Worm (Caenorhabditis elegans) whole organism, midembryonic: Measurements from ENCODE around the gene unc-18.

Experiments
- T22C8.4 ChIP-seq: fragments of 200-800 bp; sonication (Bioruptor generic); IDR thresholded peaks from 2 replicates; pipeline ENCODE4 v1.3.6; 2022; ENCODE audit warnings: missing genetic modification characterization, missing compliant biosample characterization
- cog-1 ChIP-seq: sonication (generic microtip); optimal IDR thresholded peaks from 2 replicates; lab custom pipeline; 2016; ENCODE audit warnings: missing genetic modification characterization, missing compliant biosample characterization
- flt-1 ChIP-seq: fragments of 200-800 bp; sonication (Bioruptor generic); IDR thresholded peaks from 2 replicates; pipeline ENCODE4 v1.3.6; 2022; ENCODE audit warnings: missing genetic modification characterization, missing compliant biosample characterization
- klf-2 ChIP-seq: fragments of 200-800 bp; sonication (Bioruptor generic); conservative IDR thresholded peaks from 2 replicates; pipeline ENCODE4 v1.3.6; 2022; ENCODE audit warnings: missing genetic modification reagents, missing genetic modification characterization, missing compliant biosample characterization
- med-1 ChIP-seq: sonication (generic microtip); optimal IDR thresholded peaks from 2 replicates; lab custom pipeline; 2017; ENCODE audit warnings: missing genetic modification characterization, mild to moderate bottlenecking, missing compliant biosample characterization, antibody characterized with exemption, missing genetic modification reagents; ENCODE audit not compliant: insufficient read depth
- ref-1 ChIP-seq: fragments of 200-800 bp; sonication (Bioruptor generic); conservative IDR thresholded peaks from 2 replicates; pipeline ENCODE4 v1.3.6; 2022; ENCODE audit warnings: missing genetic modification reagents, missing genetic modification characterization, missing compliant biosample characterization
- tab-1 ChIP-seq: fragments of 200-800 bp; sonication (Bioruptor generic); IDR thresholded peaks from 2 replicates; pipeline ENCODE4 v1.3.6; 2022; ENCODE audit warnings: missing genetic modification characterization, missing compliant biosample characterization
- ztf-23 ChIP-seq: fragments of 200-800 bp; sonication (Bioruptor generic); IDR thresholded peaks from 2 replicates; pipeline ENCODE4 v1.3.6; 2022; ENCODE audit warnings: missing genetic modification reagents, missing genetic modification characterization, missing compliant biosample characterization
- ztf-29 ChIP-seq: fragments of 200-800 bp; sonication (Bioruptor generic); IDR thresholded peaks from 2 replicates; pipeline ENCODE4 v1.3.6; 2022; ENCODE audit warnings: missing genetic modification reagents, missing genetic modification characterization, missing compliant biosample characterization

Gene unc-18

DNA sequence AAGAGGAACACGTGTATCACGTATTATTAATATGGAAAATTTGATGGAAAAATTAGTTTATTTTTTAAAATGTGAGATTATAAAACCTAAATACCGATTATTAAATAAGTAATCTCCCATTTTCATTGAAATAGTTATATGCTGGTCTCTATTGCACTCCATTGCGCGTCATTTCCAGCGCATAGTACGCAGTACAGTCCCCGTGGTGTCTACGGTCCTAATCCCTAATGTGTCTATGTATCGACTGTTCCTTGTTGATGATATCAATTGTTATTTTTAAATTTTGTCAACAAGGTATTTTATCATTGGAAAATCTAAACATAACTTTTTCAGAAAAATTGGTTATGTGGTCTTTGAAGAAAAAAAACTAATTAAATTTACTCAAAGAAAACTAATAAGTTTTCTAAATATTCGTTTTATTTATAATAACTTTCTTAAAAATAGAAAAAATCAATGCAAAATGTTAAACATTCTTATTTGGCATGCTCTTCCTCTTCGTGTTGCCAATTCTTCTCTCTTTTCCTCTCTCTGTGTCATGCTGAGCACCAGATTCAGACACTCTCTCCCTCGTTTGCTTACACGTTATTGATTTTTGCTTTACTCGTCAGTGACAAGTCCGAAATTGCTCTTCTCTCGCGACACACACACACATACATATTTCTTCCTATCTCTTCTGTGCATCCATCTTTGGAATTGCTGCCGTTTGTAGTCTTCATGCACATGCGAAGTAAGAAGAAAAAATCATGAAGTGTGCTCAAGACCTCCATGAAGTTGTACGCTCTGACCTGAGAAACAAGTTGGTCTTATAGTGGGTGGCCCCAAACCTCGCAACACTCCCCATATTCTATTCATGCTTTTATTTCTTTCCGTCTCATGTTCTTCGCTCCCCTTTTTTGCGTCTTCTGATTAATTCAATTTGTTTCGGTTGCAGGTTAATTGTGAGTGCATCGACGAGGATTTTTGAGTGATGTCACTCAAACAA lies at the start of gene unc-18:
TSS of gene unc-18 (plus strand) at position 932 of the 982 bp plus-strand sequence.
- no peak for TF ChIP-seq med-1
- TF ChIP-seq T22C8.4 = peak; percentile 48; the same call in 1 of the 2 replicates

DNA sequence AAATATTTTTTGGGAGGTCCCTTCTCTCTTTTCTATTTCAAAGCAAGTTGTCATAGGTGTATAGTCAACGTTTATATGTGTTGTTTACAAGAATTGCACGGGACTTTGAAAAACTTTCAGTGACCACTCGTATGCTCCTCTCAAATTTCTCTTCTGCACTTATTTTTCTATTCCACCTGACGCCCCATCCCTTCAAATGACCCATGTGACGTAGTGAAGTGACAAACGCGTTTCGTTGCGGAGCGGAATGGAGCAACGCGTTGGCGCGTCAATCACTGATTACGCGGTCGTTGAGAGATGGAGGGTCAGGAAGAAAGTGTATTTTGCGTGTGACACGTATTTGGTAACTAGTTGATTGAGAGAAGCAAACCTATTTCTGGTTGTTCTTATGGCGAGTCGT lies 46.7 kb upstream of the unc-18 start:
- no peak for TF ChIP-seq tab-1 (GFP tag; lab: Robert Waterston, UW)
- no peak for TF ChIP-seq T22C8.4
- TF ChIP-seq ztf-29 = no peak
- no peak for TF ChIP-seq ztf-23 (GFP tag; lab: Robert Waterston, UW)
- no peak for TF ChIP-seq ref-1 (GFP tag; lab: Robert Waterston, UW)
- no peak for TF ChIP-seq cog-1 (tag; lab: Kevin White, UChicago)
- no peak for TF ChIP-seq flt-1
- no peak for TF ChIP-seq med-1
- TF ChIP-seq klf-2 (GFP tag; lab: Robert Waterston, UW) = no peak

DNA sequence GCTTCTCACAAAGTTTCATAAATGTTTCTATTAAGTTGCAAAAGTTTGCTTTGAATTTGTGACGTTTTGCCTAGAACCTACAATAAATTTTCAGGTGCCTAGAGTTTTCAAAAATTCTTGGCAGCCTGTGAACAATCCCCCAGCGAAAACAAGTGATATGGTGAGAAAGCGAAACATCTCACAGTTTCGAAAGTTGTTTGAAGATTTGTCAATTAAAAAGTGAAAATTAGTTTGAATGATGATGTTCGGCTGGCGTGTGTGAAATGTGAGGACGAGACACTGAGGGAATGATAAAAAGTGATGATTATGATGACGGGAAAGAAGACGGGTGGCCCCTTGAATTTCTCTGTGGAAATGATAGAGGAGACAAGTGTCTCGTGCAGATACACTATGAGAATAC lies 43.9 kb upstream of the unc-18 start:
- no peak for TF ChIP-seq ztf-23 (GFP tag; lab: Robert Waterston, UW)
- TF ChIP-seq ztf-29 = no peak
- no peak for TF ChIP-seq T22C8.4
- TF ChIP-seq klf-2 (GFP tag; lab: Robert Waterston, UW) = no peak
- no peak for TF ChIP-seq flt-1
- TF ChIP-seq ref-1 (GFP tag; lab: Robert Waterston, UW) = no peak
- TF ChIP-seq cog-1 (tag; lab: Kevin White, UChicago) = no peak
- no peak for TF ChIP-seq tab-1 (GFP tag; lab: Robert Waterston, UW)
- TF ChIP-seq med-1 = no peak

DNA sequence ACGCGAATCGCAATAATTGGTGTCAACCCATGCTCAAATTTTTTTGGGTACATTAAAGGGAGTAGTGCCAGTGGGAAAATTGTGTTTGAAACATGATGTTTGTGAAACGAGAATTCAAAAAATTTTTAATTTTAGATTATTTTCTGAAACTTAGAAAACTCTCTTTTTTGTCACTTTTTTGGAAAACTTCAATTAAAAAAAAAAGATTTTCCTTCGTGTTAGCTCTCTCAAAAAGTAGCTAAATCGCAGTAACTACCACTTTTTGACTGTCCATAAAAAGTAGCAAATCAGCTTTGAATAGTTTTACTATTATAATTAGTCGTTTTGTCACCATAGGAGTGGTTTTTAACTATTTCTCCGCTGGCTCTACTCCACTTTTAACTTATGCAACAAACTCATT lies 42.3 kb upstream of the unc-18 start:
- TF ChIP-seq ztf-23 (GFP tag; lab: Robert Waterston, UW) = no peak
- TF ChIP-seq klf-2 (GFP tag; lab: Robert Waterston, UW) = no peak
- TF ChIP-seq cog-1 (tag; lab: Kevin White, UChicago) = no peak
- TF ChIP-seq ztf-29 = no peak
- no peak for TF ChIP-seq med-1

DNA sequence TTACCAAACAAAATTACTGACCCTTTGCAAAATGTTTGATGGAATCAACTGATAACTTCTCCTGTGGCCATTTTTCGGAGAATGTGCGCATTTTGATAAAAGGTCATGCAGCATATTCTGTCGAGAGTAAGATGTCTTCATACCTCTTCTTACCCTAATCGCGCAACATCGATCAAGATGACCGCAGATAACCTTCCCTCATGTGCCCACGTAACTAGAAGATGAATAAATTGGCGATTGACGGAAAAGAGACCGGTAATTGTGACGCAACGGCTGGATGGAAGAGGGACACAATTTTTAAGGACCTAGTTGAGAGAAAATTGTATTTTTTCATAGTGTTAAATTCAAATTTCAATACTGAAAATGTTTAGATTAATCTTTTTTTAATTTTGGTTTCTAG lies 41.9 kb upstream of the unc-18 start:
- TF ChIP-seq cog-1 (tag; lab: Kevin White, UChicago) (no peak), ztf-23 (GFP tag; lab: Robert Waterston, UW) (no peak), tab-1 (GFP tag; lab: Robert Waterston, UW) (no peak), T22C8.4 (no peak), ztf-29 (no peak), klf-2 (GFP tag; lab: Robert Waterston, UW) (no peak), ref-1 (GFP tag; lab: Robert Waterston, UW) (no peak), med-1 (no peak), flt-1 (no peak)

DNA sequence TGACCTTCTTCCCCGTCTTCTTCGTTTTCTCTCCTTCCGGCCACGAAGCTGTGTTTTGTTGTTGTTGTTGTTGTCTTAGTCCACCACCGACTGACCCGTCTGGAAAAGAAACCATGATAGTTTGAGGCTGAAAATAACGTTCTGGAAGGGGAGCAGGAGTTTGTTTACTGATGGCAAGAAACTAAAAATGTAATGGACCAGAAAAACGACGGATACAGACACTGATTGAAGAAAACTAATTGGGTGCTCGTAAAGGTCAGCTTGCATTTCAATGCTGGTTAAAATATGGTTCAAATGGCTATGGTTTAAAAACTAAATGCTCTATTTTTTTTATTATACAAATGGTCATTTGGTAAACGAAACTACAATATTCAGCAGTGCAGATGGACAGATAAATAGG lies 37.4 kb upstream of the unc-18 start, which contains the start of gene F26A10.2:
TSS of gene F26A10.2 (minus strand) at position 101 of the 400 bp plus-strand sequence.
- TF ChIP-seq klf-2 (GFP tag; lab: Robert Waterston, UW) (no peak), med-1 (no peak), ztf-29 (no peak), cog-1 (tag; lab: Kevin White, UChicago) (no peak), T22C8.4 (no peak), flt-1 (no peak), tab-1 (GFP tag; lab: Robert Waterston, UW) (no peak), ref-1 (GFP tag; lab: Robert Waterston, UW) (no peak), ztf-23 (GFP tag; lab: Robert Waterston, UW) (no peak)

DNA sequence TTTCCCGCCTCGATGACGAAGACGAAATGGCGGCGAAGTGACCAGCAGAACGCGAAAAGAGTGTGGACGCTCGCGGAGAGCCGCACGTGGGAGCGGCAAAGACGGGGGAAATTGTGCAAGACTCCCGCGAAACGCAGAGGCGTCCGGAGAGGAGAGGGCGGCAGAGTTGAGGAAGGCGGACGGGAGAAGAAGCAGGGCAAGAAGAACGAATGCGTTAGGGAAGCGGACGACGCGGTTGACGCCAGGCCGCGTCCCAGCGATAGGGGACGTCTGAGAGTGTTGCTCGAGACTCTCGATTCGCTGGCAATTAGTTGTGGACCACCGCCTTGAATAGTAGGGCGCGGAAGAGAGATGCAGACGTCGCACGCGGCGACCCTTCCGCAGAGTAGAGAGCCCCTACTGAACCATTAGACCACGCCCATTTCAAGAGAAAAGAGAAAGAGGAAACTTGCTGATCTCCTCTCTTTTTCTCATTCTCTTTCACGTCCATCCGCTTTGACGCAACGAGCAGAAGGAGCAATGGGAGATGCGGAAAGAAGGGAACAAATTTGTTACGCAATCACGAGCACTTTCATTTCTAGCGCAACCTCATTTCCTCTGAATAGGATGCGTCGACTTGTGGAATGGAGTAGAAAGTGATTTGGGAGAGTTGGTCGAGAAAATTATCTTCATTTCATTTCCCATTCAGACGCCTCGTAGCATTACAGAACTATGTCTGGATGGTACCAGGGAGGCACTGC lies 31.3 kb upstream of the unc-18 start:
- TF ChIP-seq ztf-23 (GFP tag; lab: Robert Waterston, UW) (no peak), cog-1 (tag; lab: Kevin White, UChicago) (peak; percentile 9), flt-1 (no peak), klf-2 (GFP tag; lab: Robert Waterston, UW) (no peak), tab-1 (GFP tag; lab: Robert Waterston, UW) (0 out of 2 replicates have a peak, but pooled peaks have one; percentile 31), T22C8.4 (no peak)

DNA sequence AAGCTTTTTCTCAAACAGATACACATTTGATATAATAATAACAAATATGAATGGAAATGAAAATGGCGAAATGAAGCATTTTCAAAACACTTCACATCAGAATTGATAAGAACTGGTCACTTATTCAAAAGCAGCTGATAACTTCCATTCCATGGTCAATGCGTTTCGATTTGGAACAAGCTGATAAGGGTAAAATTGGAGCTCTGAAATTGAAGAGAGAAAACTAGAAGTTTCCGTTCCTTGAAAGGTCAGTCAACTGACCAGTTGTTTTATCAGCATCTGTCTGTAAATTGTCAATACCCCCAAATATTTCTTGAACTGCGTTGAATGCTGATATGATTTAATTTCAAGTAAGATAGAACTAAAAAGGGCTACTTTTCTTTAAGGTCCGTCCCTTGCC lies 30.4 kb upstream of the unc-18 start:
- TF ChIP-seq cog-1 (tag; lab: Kevin White, UChicago) (no peak), T22C8.4 (no peak), ref-1 (GFP tag; lab: Robert Waterston, UW) (no peak), ztf-23 (GFP tag; lab: Robert Waterston, UW) (no peak), tab-1 (GFP tag; lab: Robert Waterston, UW) (no peak), med-1 (no peak), flt-1 (no peak), ztf-29 (no peak), klf-2 (GFP tag; lab: Robert Waterston, UW) (no peak)

DNA sequence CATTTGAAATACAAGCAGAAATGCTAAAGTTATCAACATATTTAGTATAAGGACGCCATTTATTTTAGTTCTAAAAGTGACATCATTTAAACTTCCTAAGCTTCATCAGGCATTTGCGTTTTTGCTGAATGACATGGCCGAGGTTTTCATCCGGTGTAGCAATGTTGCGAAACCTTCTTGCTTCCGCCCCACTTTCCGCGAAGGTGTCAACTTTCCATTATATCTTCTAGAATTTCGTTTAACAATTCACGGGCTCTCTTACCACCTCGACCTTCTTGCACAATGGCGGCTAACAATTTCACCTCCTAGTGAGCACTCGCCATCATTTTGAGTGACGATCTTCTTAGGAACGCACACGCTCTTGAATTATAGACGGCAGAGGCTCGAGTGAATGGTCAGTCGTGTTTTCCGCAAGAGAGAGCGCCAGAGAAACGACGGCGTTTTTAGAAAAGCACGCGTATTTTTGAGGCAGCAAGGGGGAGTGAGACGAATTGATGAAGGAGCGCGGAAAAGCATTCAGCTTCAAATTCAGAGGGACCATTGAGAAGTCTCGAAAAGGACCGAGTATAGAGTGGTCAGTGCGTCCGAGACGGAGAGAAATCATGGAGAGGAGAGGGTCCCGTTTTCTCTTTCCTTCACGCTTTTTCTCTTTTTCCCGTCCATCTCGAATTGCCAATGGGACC lies 28.8 kb upstream of the unc-18 start:
- TF ChIP-seq med-1 (no peak), ztf-29 (no peak), cog-1 (tag; lab: Kevin White, UChicago) (no peak)
